Worm (Caenorhabditis elegans) whole organism, L1 larva: ENCODE measurements around the gene F46E10.3.
A peak's percentile ranks its signal among the peaks of the same experiment; 100 is the strongest.

Source experiments
- C04F5.9 ChIP-seq: sonication (generic microtip); optimal IDR thresholded peaks from 2 replicates; lab custom pipeline; 2016; ENCODE audit warnings: missing genetic modification characterization, missing compliant biosample characterization
- C16A3.4 ChIP-seq: fragments of 150-350 bp; optimal IDR thresholded peaks from 2 replicates; lab custom pipeline; 2014; ENCODE audit warnings: missing biosample characterization, missing genetic modification characterization
- C34B4.2 ChIP-seq: sonication (generic microtip); optimal IDR thresholded peaks from 2 replicates; lab custom pipeline; 2017; ENCODE audit warnings: mild to moderate bottlenecking, missing genetic modification characterization, missing compliant biosample characterization
- F16B12.6 ChIP-seq: fragments of 150-350 bp; optimal IDR thresholded peaks from 2 replicates; lab custom pipeline; 2014; ENCODE audit warnings: missing biosample characterization, missing genetic modification characterization
- alr-1 ChIP-seq: fragments of 200-800 bp; sonication (Bioruptor generic); optimal IDR thresholded peaks from 2 replicates; lab custom pipeline; 2018; ENCODE audit warnings: borderline replicate concordance, mild to moderate bottlenecking, missing genetic modification characterization, missing compliant biosample characterization
- blmp-1 ChIP-seq: fragments of 150-350 bp; optimal IDR thresholded peaks from 2 replicates; lab custom pipeline; 2014; ENCODE audit warnings: missing biosample characterization, missing genetic modification characterization
- ceh-63 ChIP-seq: fragments of 200-800 bp; sonication (Bioruptor generic); optimal IDR thresholded peaks from 2 replicates; lab custom pipeline; 2018; ENCODE audit warnings: mild to moderate bottlenecking, missing genetic modification characterization, missing compliant biosample characterization
- ceh-8 ChIP-seq: fragments of 200-800 bp; sonication (Bioruptor generic); optimal IDR thresholded peaks from 2 replicates; lab custom pipeline; 2018; ENCODE audit warnings: mild to moderate bottlenecking, missing genetic modification characterization, moderate library complexity, missing compliant biosample characterization
- ceh-88 ChIP-seq: fragments of 200-800 bp; sonication (Bioruptor generic); IDR thresholded peaks from 2 replicates; pipeline ENCODE4 v1.3.6; 2022; ENCODE audit warnings: missing genetic modification characterization, missing compliant biosample characterization
- ceh-90 ChIP-seq: sonication (generic microtip); optimal IDR thresholded peaks from 2 replicates; lab custom pipeline; 2016; ENCODE audit warnings: missing genetic modification characterization, missing compliant biosample characterization
- dsc-1 ChIP-seq: sonication (generic microtip); optimal IDR thresholded peaks from 2 replicates; lab custom pipeline; 2016; ENCODE audit warnings: mild to moderate bottlenecking, missing genetic modification characterization, missing compliant biosample characterization
- efl-3 ChIP-seq: fragments of 200-800 bp; sonication (Bioruptor generic); optimal IDR thresholded peaks from 2 replicates; lab custom pipeline; 2018; ENCODE audit warnings: mild to moderate bottlenecking, missing genetic modification characterization, missing compliant biosample characterization
- egl-13 ChIP-seq: sonication (generic microtip); optimal IDR thresholded peaks from 2 replicates; lab custom pipeline; 2016; ENCODE audit warnings: missing genotype, missing genetic modification reagents, missing genetic modification characterization, missing compliant biosample characterization
- elt-3 ChIP-seq, 6 experiments: fragments of 150-350 bp in 1 of 6; sonication (generic microtip); optimal IDR thresholded peaks; 2 replicates each; lab custom pipeline; 2017 to 2018; ENCODE audit warnings: missing biosample characterization in 6 of 6, missing genetic modification characterization in 6 of 6, inconsistent platforms in 1 of 6
- ets-5 ChIP-seq: fragments of 200-800 bp; sonication (Bioruptor generic); IDR thresholded peaks from 2 replicates; pipeline ENCODE4 v1.3.6; 2022; ENCODE audit warnings: missing genetic modification characterization, missing compliant biosample characterization
- fkh-10 ChIP-seq: sonication (generic microtip); optimal IDR thresholded peaks from 2 replicates; lab custom pipeline; 2017; ENCODE audit warnings: missing biosample characterization, missing genetic modification reagents, missing genetic modification characterization
- fkh-8 ChIP-seq: sonication (generic microtip); optimal IDR thresholded peaks from 2 replicates; lab custom pipeline; 2016; ENCODE audit warnings: mild to moderate bottlenecking, missing genetic modification characterization, missing compliant biosample characterization
- fos-1 ChIP-seq: fragments of 150-350 bp; optimal IDR thresholded peaks from 2 replicates; lab custom pipeline; 2014; ENCODE audit warnings: missing biosample characterization, missing genetic modification characterization
- grh-1 ChIP-seq: fragments of 200-800 bp; sonication (Bioruptor generic); IDR thresholded peaks from 2 replicates; pipeline ENCODE4 v1.3.6; 2022; ENCODE audit warnings: missing genetic modification reagents, missing genetic modification characterization, missing compliant biosample characterization
- hlh-4 ChIP-seq: sonication (generic microtip); optimal IDR thresholded peaks from 2 replicates; lab custom pipeline; 2016; ENCODE audit warnings: mild to moderate bottlenecking, missing genetic modification characterization, missing compliant biosample characterization
- hpl-2 ChIP-seq: fragments of 150-350 bp; optimal IDR thresholded peaks from 2 replicates; lab custom pipeline; 2014; ENCODE audit warnings: missing biosample characterization, missing genetic modification reagents, missing genetic modification characterization
- irx-1 ChIP-seq: sonication (generic microtip); optimal IDR thresholded peaks from 2 replicates; lab custom pipeline; 2016; ENCODE audit warnings: missing genetic modification characterization, missing compliant biosample characterization
- lin-13 ChIP-seq: fragments of 150-350 bp; optimal IDR thresholded peaks from 2 replicates; lab custom pipeline; 2014; ENCODE audit warnings: missing biosample characterization, missing genetic modification reagents, missing genetic modification characterization
- lin-39 ChIP-seq: fragments of 150-350 bp; optimal IDR thresholded peaks from 2 replicates; lab custom pipeline; 2014; ENCODE audit warnings: missing biosample characterization, missing genetic modification reagents, missing genetic modification characterization
- lir-3 ChIP-seq: sonication (generic microtip); optimal IDR thresholded peaks from 2 replicates; lab custom pipeline; 2016; ENCODE audit warnings: mild to moderate bottlenecking, missing genetic modification characterization, moderate library complexity, missing compliant biosample characterization; ENCODE audit not compliant: poor library complexity
- lsy-2 ChIP-seq, 2 experiments: fragments of 150-350 bp; optimal IDR thresholded peaks; 2 replicates each; lab custom pipeline; 2014; ENCODE audit warnings: missing biosample characterization in 2 of 2, missing genetic modification characterization in 2 of 2
- mep-1 ChIP-seq: fragments of 150-350 bp; optimal IDR thresholded peaks from 2 replicates; lab custom pipeline; 2014; ENCODE audit warnings: missing biosample characterization, missing genetic modification characterization
- nhr-11 ChIP-seq: fragments of 150-350 bp; optimal IDR thresholded peaks from 2 replicates; lab custom pipeline; 2014; ENCODE audit warnings: missing biosample characterization, missing genetic modification characterization
- nhr-237 ChIP-seq: fragments of 150-350 bp; optimal IDR thresholded peaks from 2 replicates; lab custom pipeline; 2014; ENCODE audit warnings: missing biosample characterization, missing genetic modification characterization
- nhr-47 ChIP-seq: sonication (generic microtip); optimal IDR thresholded peaks from 2 replicates; lab custom pipeline; 2016; ENCODE audit warnings: mild to moderate bottlenecking, missing genetic modification characterization, moderate library complexity, missing compliant biosample characterization
- nhr-71 ChIP-seq: sonication (generic microtip); optimal IDR thresholded peaks from 2 replicates; lab custom pipeline; 2016; ENCODE audit warnings: mild to moderate bottlenecking, missing genetic modification characterization, moderate library complexity, missing compliant biosample characterization
- nhr-76 ChIP-seq: sonication (generic microtip); optimal IDR thresholded peaks from 2 replicates; lab custom pipeline; 2017; ENCODE audit warnings: missing biosample characterization, missing genetic modification characterization
- nhr-84 ChIP-seq: sonication (generic microtip); optimal IDR thresholded peaks from 2 replicates; lab custom pipeline; 2017; ENCODE audit warnings: missing biosample characterization, missing genetic modification characterization
- nhr-85 ChIP-seq: sonication (generic microtip); peaks from one replicate; lab custom pipeline; 2016; ENCODE audit warnings: missing genetic modification characterization, inconsistent platforms, missing compliant biosample characterization
- nhr-90 ChIP-seq: sonication (generic microtip); optimal IDR thresholded peaks from 2 replicates; lab custom pipeline; 2016; ENCODE audit warnings: mild to moderate bottlenecking, missing genetic modification characterization, missing compliant biosample characterization; ENCODE audit not compliant: poor library complexity
- pax-3 ChIP-seq: fragments of 200-800 bp; sonication (Bioruptor generic); optimal IDR thresholded peaks from 2 replicates; lab custom pipeline; 2018; ENCODE audit warnings: mild to moderate bottlenecking, missing genetic modification characterization, moderate library complexity, missing compliant biosample characterization
- pqm-1 ChIP-seq: sonication (generic microtip); optimal IDR thresholded peaks from 3 replicates; lab custom pipeline; 2017; ENCODE audit warnings: missing biosample characterization, missing genetic modification characterization
- skn-1 ChIP-seq: fragments of 150-350 bp; optimal IDR thresholded peaks from 2 replicates; lab custom pipeline; 2014; ENCODE audit warnings: missing biosample characterization, missing genetic modification characterization
- snpc-4 ChIP-seq: fragments of 150-350 bp; optimal IDR thresholded peaks from 2 replicates; lab custom pipeline; 2014; ENCODE audit warnings: missing biosample characterization, missing genetic modification characterization
- sox-4 ChIP-seq: sonication (generic microtip); optimal IDR thresholded peaks from 2 replicates; lab custom pipeline; 2016; ENCODE audit warnings: missing genetic modification characterization, missing compliant biosample characterization
- sptf-1 ChIP-seq: fragments of 150-350 bp; optimal IDR thresholded peaks from 2 replicates; lab custom pipeline; 2014; ENCODE audit warnings: missing biosample characterization, missing genetic modification characterization
- sup-37 ChIP-seq: fragments of 200-800 bp; sonication (Bioruptor generic); optimal IDR thresholded peaks from 2 replicates; lab custom pipeline; 2018; ENCODE audit warnings: mild to moderate bottlenecking, missing genetic modification characterization, missing compliant biosample characterization
- swsn-7 ChIP-seq: sonication (generic microtip); optimal IDR thresholded peaks from 2 replicates; lab custom pipeline; 2016; ENCODE audit warnings: missing genetic modification characterization, missing compliant biosample characterization
- tbx-2 ChIP-seq: sonication (generic microtip); optimal IDR thresholded peaks from 2 replicates; lab custom pipeline; 2016; ENCODE audit warnings: missing genetic modification characterization, missing compliant biosample characterization
- tlp-1 ChIP-seq: fragments of 150-350 bp; optimal IDR thresholded peaks from 2 replicates; lab custom pipeline; 2014; ENCODE audit warnings: missing biosample characterization, missing genetic modification characterization
- unc-30 ChIP-seq: sonication (generic microtip); optimal IDR thresholded peaks from 2 replicates; lab custom pipeline; 2017; ENCODE audit warnings: missing biosample characterization, missing genetic modification characterization
- unc-62 ChIP-seq: fragments of 150-350 bp; optimal IDR thresholded peaks from 2 replicates; lab custom pipeline; 2014; ENCODE audit warnings: missing biosample characterization, missing genetic modification reagents, missing genetic modification characterization
- vab-15 ChIP-seq: sonication (generic microtip); optimal IDR thresholded peaks from 2 replicates; lab custom pipeline; 2017; ENCODE audit warnings: missing genotype, mild to moderate bottlenecking, missing genetic modification characterization, missing compliant biosample characterization
- zag-1 ChIP-seq: fragments of 150-350 bp; optimal IDR thresholded peaks from 2 replicates; lab custom pipeline; 2014; ENCODE audit warnings: missing biosample characterization, missing genetic modification characterization
- ztf-11 ChIP-seq, 2 experiments: sonication (generic microtip); optimal IDR thresholded peaks; 2 replicates each; lab custom pipeline; 2016 to 2017; ENCODE audit warnings: missing genetic modification characterization in 2 of 2, missing biosample characterization in 1 of 2, missing compliant biosample characterization in 1 of 2

The F46E10.3 gene

DNA sequence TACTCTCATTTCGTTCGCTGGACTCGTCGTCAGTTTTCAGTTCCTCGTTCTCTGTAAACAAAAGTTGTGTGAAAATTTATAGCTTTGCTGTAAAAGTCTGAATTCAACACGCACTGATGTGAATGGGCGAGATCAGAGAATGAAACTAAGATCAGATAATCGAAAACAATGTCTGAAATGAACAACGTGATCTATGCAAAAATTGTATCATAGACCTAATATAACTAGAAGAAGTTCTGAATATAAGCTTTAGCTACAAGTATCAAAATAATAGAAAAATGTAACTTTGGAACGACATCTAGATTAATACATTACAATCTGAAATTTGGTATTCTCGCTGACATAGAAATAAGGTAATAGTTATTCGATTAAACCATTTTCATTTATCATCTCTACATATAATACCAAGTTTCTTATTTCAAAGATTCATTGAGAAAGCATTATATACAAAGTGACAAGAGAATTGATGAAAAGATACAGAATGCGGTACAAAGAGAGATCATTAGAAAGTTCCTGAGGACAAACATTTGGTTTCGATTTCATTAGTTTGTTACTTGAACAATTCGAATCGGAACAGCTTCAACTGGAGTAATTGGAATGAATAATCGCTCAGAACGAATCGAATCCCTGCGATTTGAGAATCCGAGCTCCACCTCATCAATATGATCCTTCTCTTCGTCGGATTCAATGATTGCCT is 13.8 kb upstream of the F46E10.3 start, which contains the start of gene moc-2:
moc-2 (minus strand) TSS at position 51 of the 697 bp plus-strand sequence.
- TF ChIP-seq nhr-90 (no peak), efl-3 (GFP tag; lab: Kevin White, UChicago) (no peak), blmp-1 (tag; lab: Kevin White, UChicago) (peak; percentile 83), nhr-85 (peak; percentile 56), tlp-1 (tag; lab: Kevin White, UChicago) (no peak), lin-13 (no peak), elt-3 (tag; optimal IDR thresholded peaks at IDR 0.05; lab: Kevin White, UChicago) (peak in 2 of 6 experiments; percentile 11 to 55), sox-4 (tag; lab: Kevin White, UChicago) (no peak), lsy-2 (tag; optimal IDR thresholded peaks at IDR 0.05; lab: Kevin White, UChicago) (peak in 1 of 2 experiments; percentile 17), pqm-1 (tag; lab: Kevin White, UChicago) (no peak)

DNA sequence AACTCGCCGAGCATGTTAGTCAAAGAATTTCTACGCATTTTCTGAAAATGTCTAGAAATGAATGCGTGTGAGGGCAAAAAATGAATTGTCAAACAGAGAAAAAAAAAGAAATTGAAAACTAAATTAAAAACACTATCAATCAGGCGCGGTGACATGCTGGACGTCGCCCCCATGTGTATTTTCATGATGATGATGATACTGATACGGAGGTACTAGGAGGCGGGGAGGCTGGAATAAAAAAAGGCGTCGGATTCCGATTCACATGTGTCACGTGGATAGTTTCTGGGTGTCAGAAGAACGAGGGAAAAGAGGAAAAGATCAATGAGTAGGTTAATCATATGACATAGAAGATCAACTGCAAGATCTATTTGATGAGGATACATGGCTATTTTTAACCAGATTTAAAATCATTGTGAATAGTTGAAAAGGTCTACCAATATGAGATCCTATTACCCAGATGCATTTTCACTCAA is 12.7 kb upstream of the F46E10.3 start, which contains the start of gene W01A11.7:
W01A11.7 (minus strand) TSS at position 51 of the 473 bp plus-strand sequence.
- TF ChIP-seq lin-39 (tag; lab: Kevin White, UChicago) (no peak), ceh-63 (GFP tag; lab: Kevin White, UChicago) (no peak), egl-13 (tag; lab: Kevin White, UChicago) (no peak), nhr-85 (peak; percentile 99), nhr-237 (tag; lab: Kevin White, UChicago) (no peak), zag-1 (tag; lab: Kevin White, UChicago) (no peak), nhr-11 (tag; lab: Kevin White, UChicago) (no peak), ceh-88 (GFP tag; lab: Robert Waterston, UW) (no peak), skn-1 (tag; lab: Kevin White, UChicago) (no peak), ceh-8 (GFP tag; lab: Kevin White, UChicago) (no peak), hpl-2 (GFP tag; lab: Kevin White, UChicago) (no peak), dsc-1 (tag; lab: Kevin White, UChicago) (no peak), sptf-1 (tag; lab: Kevin White, UChicago) (no peak), elt-3 (tag; optimal IDR thresholded peaks at IDR 0.05; lab: Kevin White, UChicago) (peak in 4 of 6 experiments; percentile 74 to 91 (median 82)), snpc-4 (tag; lab: Kevin White, UChicago) (no peak), irx-1 (tag; lab: Kevin White, UChicago) (no peak), swsn-7 (tag; lab: Kevin White, UChicago) (no peak), ceh-90 (tag; lab: Kevin White, UChicago) (no peak), pax-3 (tag; lab: Kevin White, UChicago) (no peak), unc-62 (GFP tag; lab: Kevin White, UChicago) (no peak), blmp-1 (tag; lab: Kevin White, UChicago) (peak; percentile 85), C04F5.9 (tag; lab: Kevin White, UChicago) (no peak), C16A3.4 (tag; lab: Kevin White, UChicago) (no peak), ets-5 (no peak), tbx-2 (tag; lab: Kevin White, UChicago) (peak; percentile 72), unc-30 (tag; lab: Kevin White, UChicago) (no peak), lir-3 (tag; lab: Kevin White, UChicago) (peak; percentile 13), ztf-11 (tag; optimal IDR thresholded peaks at IDR 0.05; lab: Kevin White, UChicago) (no peak), nhr-71 (tag; lab: Kevin White, UChicago) (peak; percentile 90), fos-1 (tag; lab: Kevin White, UChicago) (no peak), mep-1 (peak; percentile 52), fkh-8 (tag; lab: Kevin White, UChicago) (no peak), grh-1 (peak; percentile 64), fkh-10 (GFP tag; lab: Kevin White, UChicago) (no peak), F16B12.6 (tag; lab: Kevin White, UChicago) (no peak), nhr-76 (tag; lab: Kevin White, UChicago) (no peak), sox-4 (tag; lab: Kevin White, UChicago) (no peak), alr-1 (tag; lab: Kevin White, UChicago) (no peak), pqm-1 (tag; lab: Kevin White, UChicago) (no peak), hlh-4 (tag; lab: Kevin White, UChicago) (no peak), nhr-84 (tag; lab: Kevin White, UChicago) (no peak), vab-15 (tag; lab: Kevin White, UChicago) (peak; percentile 16), nhr-47 (tag; lab: Kevin White, UChicago) (peak; percentile 45), sup-37 (no peak), C34B4.2 (tag; lab: Kevin White, UChicago) (no peak)
